Fruit fly (Drosophila melanogaster) whole organism, adult: ENCODE results near the gene Ocho.

Experiments used
- CG11617 ChIP-seq: fragments of 200-800 bp; sonication (Bioruptor generic); optimal IDR thresholded peaks from 2 replicates; lab custom pipeline; 2017; ENCODE audit warnings: mild to moderate bottlenecking, missing biosample characterization, missing genetic modification reagents, missing genetic modification characterization
- CG12768 ChIP-seq: fragments of 200-800 bp; sonication (Bioruptor generic); optimal IDR thresholded peaks from 2 replicates; lab custom pipeline; 2017; ENCODE audit warnings: missing biosample characterization, missing genetic modification characterization, mild to moderate bottlenecking, moderate library complexity, missing genetic modification reagents
- CG14711 ChIP-seq: fragments of 200-800 bp; sonication (Bioruptor generic); optimal IDR thresholded peaks from 2 replicates; lab custom pipeline; 2018; ENCODE audit warnings: missing biosample characterization, mild to moderate bottlenecking, missing genetic modification characterization, moderate library complexity
- CG1620 ChIP-seq: fragments of 200-800 bp; sonication (Bioruptor generic); optimal IDR thresholded peaks from 2 replicates; lab custom pipeline; 2016; ENCODE audit warnings: missing biosample characterization, missing genetic modification characterization
- CG33017 ChIP-seq: fragments of 200-800 bp; sonication (Bioruptor generic); optimal IDR thresholded peaks from 2 replicates; lab custom pipeline; 2018; ENCODE audit warnings: missing biosample characterization, mild to moderate bottlenecking, missing genetic modification characterization, moderate library complexity
- CG5204 ChIP-seq: fragments of 200-800 bp; sonication (Bioruptor generic); optimal IDR thresholded peaks from 2 replicates; lab custom pipeline; 2016; ENCODE audit warnings: missing biosample characterization, missing genetic modification characterization
- CG7045 ChIP-seq: fragments of 200-800 bp; sonication (Bioruptor generic); optimal IDR thresholded peaks from 2 replicates; lab custom pipeline; 2017; ENCODE audit warnings: missing biosample characterization, mild to moderate bottlenecking, missing genetic modification characterization
- CG7101 ChIP-seq: fragments of 200-800 bp; sonication (Bioruptor generic); optimal IDR thresholded peaks from 2 replicates; lab custom pipeline; 2018; ENCODE audit warnings: missing biosample characterization, mild to moderate bottlenecking, missing genetic modification characterization, moderate library complexity
- Clk ChIP-seq: fragments of 200-800 bp; sonication (Bioruptor generic); optimal IDR thresholded peaks from 2 replicates; lab custom pipeline; 2017; ENCODE audit warnings: missing biosample characterization, missing genetic modification characterization
- Crg-1 ChIP-seq: fragments of 200-800 bp; sonication (Bioruptor generic); optimal IDR thresholded peaks from 2 replicates; lab custom pipeline; 2016; ENCODE audit warnings: missing biosample characterization, missing genetic modification characterization
- Mnt ChIP-seq: fragments of 200-800 bp; sonication (Bioruptor generic); optimal IDR thresholded peaks from 2 replicates; lab custom pipeline; 2016; ENCODE audit warnings: missing biosample characterization, mild to moderate bottlenecking, missing genetic modification characterization
- bab1 ChIP-seq: fragments of 200-800 bp; sonication (Bioruptor generic); optimal IDR thresholded peaks from 3 replicates; lab custom pipeline; 2019; ENCODE audit warnings: missing biosample characterization, mild to moderate bottlenecking, missing genetic modification characterization, moderate library complexity
- cic ChIP-seq: fragments of 200-800 bp; sonication (Bioruptor generic); optimal IDR thresholded peaks from 2 replicates; lab custom pipeline; 2017; ENCODE audit warnings: missing biosample characterization, mild to moderate bottlenecking, missing genetic modification characterization, moderate library complexity
- cnc ChIP-seq, 2 experiments: fragments of >200 bp; optimal IDR thresholded peaks; 2 replicates each; lab custom pipeline; 2017
- kay ChIP-seq: fragments of 200-800 bp; sonication (Bioruptor generic); peaks from one replicate; lab custom pipeline; 2016; ENCODE audit warnings: missing biosample characterization, missing genetic modification characterization, borderline replicate concordance
- ovo ChIP-seq: fragments of 200-800 bp; sonication (Bioruptor generic); optimal IDR thresholded peaks from 2 replicates; lab custom pipeline; 2016; ENCODE audit warnings: missing biosample characterization, missing genetic modification characterization
- pad ChIP-seq: fragments of 200-800 bp; sonication (Bioruptor generic); optimal IDR thresholded peaks from 3 replicates; lab custom pipeline; 2017; ENCODE audit warnings: missing biosample characterization, missing genetic modification characterization, mild to moderate bottlenecking, moderate library complexity, missing genetic modification reagents
- tj ChIP-seq: fragments of 200-800 bp; sonication (Bioruptor generic); optimal IDR thresholded peaks from 3 replicates; lab custom pipeline; 2017; ENCODE audit warnings: missing biosample characterization, mild to moderate bottlenecking, missing genetic modification characterization, moderate library complexity
- toe ChIP-seq: fragments of 200-800 bp; sonication (Bioruptor generic); optimal IDR thresholded peaks from 2 replicates; lab custom pipeline; 2016; ENCODE audit warnings: missing biosample characterization, missing genetic modification characterization

Gene Ocho

dm6 chr3L:14952858-14953669 lies 21.6 kb upstream of the Ocho start:
- TF ChIP-seq cic (GFP tag; lab: Kevin White, UChicago) (no peak), cnc (optimal IDR thresholded peaks at IDR 0.05; lab: Kevin White, UChicago) (no peak), bab1 (GFP tag; lab: Kevin White, UChicago) (no peak), CG11617 (GFP tag; lab: Kevin White, UChicago) (no peak)

dm6 chr3L:14956288-14957032 lies 18.2 kb upstream of the Ocho start:
- TF ChIP-seq tj (GFP tag; lab: Kevin White, UChicago) (no peak), pad (GFP tag; lab: Kevin White, UChicago) (no peak), kay (GFP tag; lab: Kevin White, UChicago) (no peak), cic (GFP tag; lab: Kevin White, UChicago) (no peak), Mnt (GFP tag; lab: Kevin White, UChicago) (no peak), toe (GFP tag; lab: Kevin White, UChicago) (no peak), ovo (GFP tag; lab: Kevin White, UChicago) (no peak), CG1620 (GFP tag; lab: Kevin White, UChicago) (no peak), CG14711 (tag; lab: Kevin White, UChicago) (no peak), Clk (GFP tag; lab: Kevin White, UChicago) (no peak), CG5204 (GFP tag; lab: Kevin White, UChicago) (no peak), bab1 (GFP tag; lab: Kevin White, UChicago) (no peak)

dm6 chr3L:14957033-14957328 lies 17.7 kb upstream of the Ocho start:
- TF ChIP-seq kay (GFP tag; lab: Kevin White, UChicago) (no peak), CG7101 (tag; lab: Kevin White, UChicago) (no peak), ovo (GFP tag; lab: Kevin White, UChicago) (no peak), CG1620 (GFP tag; lab: Kevin White, UChicago) (no peak), Crg-1 (GFP tag; lab: Kevin White, UChicago) (no peak), CG12768 (no peak), CG5204 (GFP tag; lab: Kevin White, UChicago) (no peak), Mnt (GFP tag; lab: Kevin White, UChicago) (no peak)

- TF ChIP-seq CG12768 = no peak
- TF ChIP-seq toe (GFP tag; lab: Kevin White, UChicago) = no peak
- TF ChIP-seq cnc (optimal IDR thresholded peaks at IDR 0.05; lab: Kevin White, UChicago) = no peak
- no peak for TF ChIP-seq CG14711 (tag; lab: Kevin White, UChicago)
- TF ChIP-seq Crg-1 (GFP tag; lab: Kevin White, UChicago) = no peak
- no peak for TF ChIP-seq Mnt (GFP tag; lab: Kevin White, UChicago)
- TF ChIP-seq Clk (GFP tag; lab: Kevin White, UChicago) = no peak
- TF ChIP-seq CG7045 = no peak
- TF ChIP-seq CG33017 (tag; lab: Kevin White, UChicago) = no peak
- TF ChIP-seq CG5204 (GFP tag; lab: Kevin White, UChicago) = no peak
Measured at dm6 chr3L:14958613-14959327, 15.9 kb upstream of the Ocho start.

dm6 chr3L:14960549-14960948 lies 14.1 kb upstream of the Ocho start:
- TF ChIP-seq Crg-1 (GFP tag; lab: Kevin White, UChicago) = no peak
- no peak for TF ChIP-seq CG5204 (GFP tag; lab: Kevin White, UChicago)
- TF ChIP-seq ovo (GFP tag; lab: Kevin White, UChicago) = no peak
- no peak for TF ChIP-seq CG14711 (tag; lab: Kevin White, UChicago)
- TF ChIP-seq toe (GFP tag; lab: Kevin White, UChicago) = no peak
- no peak for TF ChIP-seq CG12768
- TF ChIP-seq CG7101 (tag; lab: Kevin White, UChicago) = no peak
- TF ChIP-seq CG33017 (tag; lab: Kevin White, UChicago) = no peak
- no peak for TF ChIP-seq bab1 (GFP tag; lab: Kevin White, UChicago)
- no peak for TF ChIP-seq cnc (optimal IDR thresholded peaks at IDR 0.05; lab: Kevin White, UChicago)
- no peak for TF ChIP-seq CG7045
- TF ChIP-seq kay (GFP tag; lab: Kevin White, UChicago) = no peak

- no peak for TF ChIP-seq CG5204 (GFP tag; lab: Kevin White, UChicago)
- no peak for TF ChIP-seq tj (GFP tag; lab: Kevin White, UChicago)
- no peak for TF ChIP-seq CG1620 (GFP tag; lab: Kevin White, UChicago)
- no peak for TF ChIP-seq toe (GFP tag; lab: Kevin White, UChicago)
- no peak for TF ChIP-seq Crg-1 (GFP tag; lab: Kevin White, UChicago)
Measured at dm6 chr3L:14961027-14961426, 13.6 kb upstream of the Ocho start.
